Worm (Caenorhabditis elegans) whole organism, L4/young adult: Measurements from ENCODE around the gene ets-8.
"Not testable (repeated sequence)": the region's sequence is repeated elsewhere in the genome, so short reads cannot be mapped to it uniquely, and the experiment has no call there.

ENCODE experiments used
- W03F9.2 ChIP-seq: fragments of 150-350 bp; optimal IDR thresholded peaks from 2 replicates; lab custom pipeline; 2014; ENCODE audit warnings: missing biosample characterization, missing genetic modification characterization
- dao-5 ChIP-seq: sonication (generic microtip); optimal IDR thresholded peaks from 2 replicates; lab custom pipeline; 2016; ENCODE audit warnings: missing genotype, missing genetic modification characterization, moderate library complexity, missing compliant biosample characterization
- him-1 ChIP-seq: sonication (generic microtip); optimal IDR thresholded peaks from 2 replicates; lab custom pipeline; 2016; ENCODE audit warnings: missing genotype, missing genetic modification reagents, missing genetic modification characterization, missing compliant biosample characterization

Gene ets-8

ce11 chrIV:1160386-1160785 is at the start of gene ets-8:
ets-8 (minus strand) TSS chrIV:1160486.
- no peak for TF ChIP-seq him-1 (tag; lab: Kevin White, UChicago)

DNA sequence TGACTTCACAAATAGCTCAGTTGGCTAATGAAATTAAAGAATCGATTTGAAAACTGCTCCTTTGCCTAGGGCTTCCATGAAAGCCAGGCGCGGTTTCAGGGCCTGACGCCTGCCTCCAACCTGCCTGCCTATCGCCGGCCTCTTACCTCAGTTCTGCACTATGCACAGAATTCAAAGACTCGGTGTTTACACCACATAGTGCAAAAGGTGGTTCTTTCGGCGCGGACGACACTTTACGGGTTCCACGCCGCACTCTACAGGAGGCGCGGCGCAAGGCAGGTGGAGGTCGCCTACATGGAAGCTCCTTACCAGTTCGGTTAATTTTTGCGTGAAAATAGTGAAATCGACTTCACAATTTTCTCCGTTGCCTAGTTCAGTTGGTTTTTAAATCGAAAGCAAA is 49.5 kb upstream of the ets-8 start:
- TF ChIP-seq W03F9.2 (tag; lab: Kevin White, UChicago) (no peak), dao-5 (no peak), him-1 (tag; lab: Kevin White, UChicago) (no peak)

DNA sequence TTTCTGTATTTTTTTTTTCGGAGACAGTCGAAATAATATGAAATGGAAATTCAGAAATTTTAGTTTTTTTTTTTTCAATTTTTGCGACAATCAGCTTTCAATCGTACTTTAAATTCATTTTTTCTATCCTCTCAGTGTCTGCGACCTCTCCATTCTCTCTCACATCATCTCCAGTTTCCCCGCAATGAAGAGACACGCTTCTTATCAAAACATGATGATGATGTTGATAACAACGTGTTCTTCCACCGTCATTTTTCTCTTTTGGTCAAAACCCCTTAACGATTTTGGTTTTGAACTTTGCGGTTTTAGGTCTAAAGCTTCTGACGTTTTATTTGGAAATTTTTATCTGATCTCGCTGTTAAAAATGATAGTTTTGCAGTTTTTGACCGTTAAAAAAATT is 49.0 kb upstream of the ets-8 start:
- no peak for TF ChIP-seq dao-5
- no peak for TF ChIP-seq him-1 (tag; lab: Kevin White, UChicago)
- no peak for TF ChIP-seq W03F9.2 (tag; lab: Kevin White, UChicago)

- TF ChIP-seq W03F9.2 (tag; lab: Kevin White, UChicago) (no peak), him-1 (tag; lab: Kevin White, UChicago) (no peak), dao-5 (no peak)
Measured at ce11 chrIV:1207980-1208379, 47.7 kb upstream of the ets-8 start, which contains the start of gene dsl-1. dsl-1 (minus strand) TSS chrIV:1208080.

- TF ChIP-seq dao-5 (no peak), him-1 (tag; lab: Kevin White, UChicago) (no peak), W03F9.2 (tag; lab: Kevin White, UChicago) (no peak)
Measured at ce11 chrIV:1204870-1205269, 44.6 kb upstream of the ets-8 start, which contains the start of gene dsl-2. dsl-2 (minus strand) TSS chrIV:1204970.

DNA sequence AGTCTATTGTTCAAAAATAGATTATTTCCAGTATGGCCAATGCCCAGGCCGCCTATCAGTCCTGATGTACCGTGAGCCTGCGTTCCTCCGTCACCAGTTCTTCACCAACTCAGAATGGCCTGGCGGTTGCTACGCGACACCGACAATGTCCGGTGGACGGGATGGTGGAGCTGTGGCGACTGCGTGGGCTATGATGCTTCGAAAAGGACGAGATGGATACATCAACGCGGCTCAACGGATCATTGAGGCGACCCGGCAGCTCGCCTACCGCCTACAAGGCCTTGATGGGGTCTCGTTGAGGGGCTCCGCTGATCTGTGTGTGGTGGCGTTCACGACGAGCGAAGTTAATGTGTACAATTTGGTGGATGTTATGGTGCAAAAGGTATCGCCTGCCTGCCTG is 39.2 kb upstream of the ets-8 start:
- TF ChIP-seq W03F9.2 (tag; lab: Kevin White, UChicago) (no peak), dao-5 (no peak), him-1 (tag; lab: Kevin White, UChicago) (no peak)

DNA sequence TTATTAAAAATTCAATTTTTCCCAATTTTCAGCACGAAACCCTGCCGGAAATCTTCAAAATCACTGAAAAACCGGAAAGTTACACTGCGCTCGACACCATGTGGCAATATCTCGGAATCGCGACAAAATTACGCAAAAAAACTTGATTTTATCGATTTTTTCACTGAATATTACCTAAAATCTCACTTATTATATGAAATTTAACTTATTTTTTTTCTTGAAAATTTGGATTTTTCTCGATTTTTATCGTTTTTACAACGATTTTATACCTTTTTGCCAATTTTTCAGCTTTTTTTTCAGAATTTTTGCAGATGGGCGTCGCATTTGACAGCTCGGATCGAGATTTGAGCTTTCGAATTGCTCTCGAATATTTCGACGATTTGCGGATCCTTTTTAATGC is 32.5 kb upstream of the ets-8 start, which contains the start of gene spl-3:
Gene spl-3, plus strand, starts transcription at position 301 of the 400 bp plus-strand sequence.
- TF ChIP-seq dao-5 (no peak), him-1 (tag; lab: Kevin White, UChicago) (no peak), W03F9.2 (tag; lab: Kevin White, UChicago) (no peak)

ce11 chrIV:1187502-1187901 is 27.2 kb upstream of the ets-8 start, which contains the start of gene mdt-20:
mdt-20 (plus strand) TSS chrIV:1187802.
- not testable (repeated sequence) for TF ChIP-seq W03F9.2 (tag; lab: Kevin White, UChicago); dao-5; him-1 (tag; lab: Kevin White, UChicago)

- TF ChIP-seq him-1 (tag; lab: Kevin White, UChicago); dao-5; W03F9.2 (tag; lab: Kevin White, UChicago): not testable (repeated sequence)
Measured at ce11 chrIV:1182292-1182691, 22.0 kb upstream of the ets-8 start, which contains the start of gene rmif-2. rmif-2 (plus strand) TSS chrIV:1182592.

- TF ChIP-seq dao-5: no peak
- no peak for TF ChIP-seq W03F9.2 (tag; lab: Kevin White, UChicago)
- no peak for TF ChIP-seq him-1 (tag; lab: Kevin White, UChicago)
Measured at ce11 chrIV:1177683-1178082, 17.4 kb upstream of the ets-8 start, which contains the start of gene Y104H12D.2. Y104H12D.2 (plus strand) TSS chrIV:1178022.

- no peak for TF ChIP-seq W03F9.2 (tag; lab: Kevin White, UChicago)
- no peak for TF ChIP-seq dao-5
- TF ChIP-seq him-1 (tag; lab: Kevin White, UChicago): no peak
Measured at ce11 chrIV:1176613-1177012, 16.3 kb upstream of the ets-8 start.

- TF ChIP-seq dao-5 (no peak), him-1 (tag; lab: Kevin White, UChicago) (no peak), W03F9.2 (tag; lab: Kevin White, UChicago) (no peak)
Measured at ce11 chrIV:1174411-1174810, 14.1 kb upstream of the ets-8 start.

- no peak for TF ChIP-seq dao-5
- TF ChIP-seq W03F9.2 (tag; lab: Kevin White, UChicago): no peak
- TF ChIP-seq him-1 (tag; lab: Kevin White, UChicago): no peak
Measured at ce11 chrIV:1170408-1170807, 10.1 kb upstream of the ets-8 start, which contains the start of gene cec-2. cec-2 (plus strand) TSS chrIV:1170708.

DNA sequence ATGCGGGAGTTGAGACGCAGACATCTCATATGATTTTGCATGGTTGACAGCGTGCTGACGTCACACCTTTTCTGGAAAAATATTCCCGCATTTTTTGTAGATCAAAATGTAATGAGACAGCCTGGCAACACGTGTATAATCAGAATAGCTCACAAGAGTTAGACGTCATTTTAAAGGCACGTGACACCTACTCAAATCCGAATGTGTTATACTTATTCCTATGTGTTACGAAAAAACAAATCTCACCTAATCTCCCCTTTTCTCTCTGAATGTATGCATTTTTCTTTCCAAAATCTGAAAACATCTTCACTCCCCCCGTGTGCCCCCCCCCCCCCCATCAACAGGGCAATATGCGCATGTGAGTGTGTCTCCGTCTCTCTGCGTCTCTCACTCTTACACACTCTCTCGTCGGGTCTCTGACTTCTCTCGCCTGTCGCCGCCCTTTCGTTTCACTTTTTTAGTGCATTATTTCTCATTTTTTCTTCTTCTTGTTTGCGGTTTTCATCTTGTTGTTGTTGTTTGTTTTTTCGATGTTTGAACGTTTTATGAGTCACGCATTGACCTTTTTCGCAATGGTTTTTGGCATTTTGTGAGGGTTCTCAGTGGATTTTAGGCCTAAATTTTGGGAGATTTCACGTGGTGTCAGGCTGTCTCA is 8.2 kb upstream of the ets-8 start:
- TF ChIP-seq him-1 (tag; lab: Kevin White, UChicago) (no peak), dao-5 (no peak), W03F9.2 (tag; lab: Kevin White, UChicago) (no peak)
